Worm (Caenorhabditis elegans) whole organism, late embryonic: ENCODE results near the gene dpy-13.

ENCODE experiments used
- hlh-30 ChIP-seq: sonication (generic microtip); optimal IDR thresholded peaks from 2 replicates; lab custom pipeline; 2017; ENCODE audit warnings: antibody characterized with exemption, missing genetic modification characterization, missing compliant biosample characterization; ENCODE audit not compliant: insufficient read depth
- syd-9 ChIP-seq: sonication (generic microtip); optimal IDR thresholded peaks from 2 replicates; lab custom pipeline; 2016; ENCODE audit warnings: mild to moderate bottlenecking, missing genetic modification characterization, moderate library complexity, missing compliant biosample characterization
- unc-42 ChIP-seq: sonication (generic microtip); optimal IDR thresholded peaks from 2 replicates; lab custom pipeline; 2016; ENCODE audit warnings: missing genotype, missing genetic modification characterization, missing compliant biosample characterization

DNA sequence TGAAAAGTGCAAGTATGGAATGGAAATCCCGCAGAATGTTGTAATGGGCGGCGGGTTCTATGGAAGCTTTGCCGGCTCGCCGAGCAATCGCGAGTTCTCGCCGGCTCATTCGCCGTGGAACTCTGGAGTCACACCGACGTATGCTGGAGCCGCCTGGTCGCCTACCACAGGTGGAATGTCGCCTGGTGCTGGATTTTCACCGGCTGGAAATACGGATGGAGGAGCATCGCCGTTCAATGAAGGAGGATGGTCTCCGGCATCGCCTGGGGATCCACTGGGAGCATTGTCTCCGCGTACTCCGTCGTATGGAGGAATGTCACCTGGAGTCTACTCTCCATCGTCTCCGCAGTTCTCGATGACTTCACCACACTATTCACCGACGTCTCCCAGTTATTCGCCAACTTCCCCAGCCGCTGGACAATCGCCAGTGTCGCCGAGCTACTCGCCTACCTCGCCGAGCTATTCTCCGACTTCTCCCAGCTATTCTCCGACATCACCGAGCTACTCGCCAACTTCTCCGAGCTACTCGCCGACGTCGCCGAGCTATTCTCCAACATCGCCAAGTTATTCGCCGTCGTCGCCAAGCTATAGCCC is 19.7 kb downstream of the dpy-13 start:
- no peak for TF ChIP-seq hlh-30 (tag; lab: Kevin White, UChicago)
- TF ChIP-seq syd-9 (tag; lab: Kevin White, UChicago), result no peak
- no peak for TF ChIP-seq unc-42 (tag; lab: Kevin White, UChicago)
